Fruit fly (Drosophila melanogaster) whole organism, embryonic: ENCODE results near the gene VGlut.

ENCODE experiments used
- ATbp ChIP-seq: fragments of 200-800 bp; sonication (Bioruptor generic); optimal IDR thresholded peaks from 2 replicates; lab custom pipeline; 2017; ENCODE audit warnings: missing biosample characterization, mild to moderate bottlenecking, missing genetic modification characterization, missing genetic modification reagents
- B-H1 ChIP-seq: fragments of 200-800 bp; sonication (Bioruptor generic); IDR thresholded peaks from 3 replicates; pipeline ENCODE4 v1.3.6; 2022; ENCODE audit warnings: missing biosample characterization, missing genetic modification characterization
- Bteb2 ChIP-seq: fragments of 200-800 bp; sonication (Bioruptor generic); optimal IDR thresholded peaks from 2 replicates; lab custom pipeline; 2016; ENCODE audit warnings: missing biosample characterization, missing genetic modification characterization
- CG10209 ChIP-seq: fragments of 200-800 bp; sonication (Bioruptor generic); optimal IDR thresholded peaks from 3 replicates; lab custom pipeline; 2017; ENCODE audit warnings: missing biosample characterization, mild to moderate bottlenecking, missing genetic modification characterization, missing genetic modification reagents
- CG10543 ChIP-seq: fragments of 200-800 bp; sonication (Bioruptor generic); optimal IDR thresholded peaks from 3 replicates; lab custom pipeline; 2017; ENCODE audit warnings: missing biosample characterization, mild to moderate bottlenecking, missing genetic modification characterization, moderate library complexity
- CG11398 ChIP-seq: fragments of 200-800 bp; sonication (Bioruptor generic); optimal IDR thresholded peaks from 2 replicates; lab custom pipeline; 2016; ENCODE audit warnings: missing biosample characterization, missing genetic modification characterization
- CG12071 ChIP-seq: fragments of 200-800 bp; sonication (Bioruptor generic); optimal IDR thresholded peaks from 3 replicates; lab custom pipeline; 2018; ENCODE audit warnings: missing biosample characterization, mild to moderate bottlenecking, missing genetic modification characterization
- CG13424 ChIP-seq: fragments of 200-800 bp; sonication (Bioruptor generic); optimal IDR thresholded peaks from 2 replicates; lab custom pipeline; 2019; ENCODE audit warnings: missing biosample characterization, mild to moderate bottlenecking, missing genetic modification characterization, moderate library complexity
- CG14050 ChIP-seq: fragments of 200-800 bp; sonication (Bioruptor generic); IDR thresholded peaks from 3 replicates; pipeline ENCODE4 v1.3.6; 2022; ENCODE audit warnings: missing biosample characterization, missing genetic modification characterization
- CG14710 ChIP-seq: fragments of 200-800 bp; sonication (Bioruptor generic); optimal IDR thresholded peaks from 3 replicates; lab custom pipeline; 2019; ENCODE audit warnings: missing biosample characterization, mild to moderate bottlenecking, missing genetic modification characterization, moderate library complexity
- CG1647 ChIP-seq: fragments of 200-800 bp; sonication (Bioruptor generic); optimal IDR thresholded peaks from 3 replicates; lab custom pipeline; 2016; ENCODE audit warnings: missing biosample characterization, missing genetic modification characterization
- CG1792 ChIP-seq: fragments of 200-800 bp; sonication (Bioruptor generic); optimal IDR thresholded peaks from 2 replicates; lab custom pipeline; 2016; ENCODE audit warnings: missing biosample characterization, missing genetic modification characterization
- CG18764 ChIP-seq: fragments of 200-800 bp; sonication (Bioruptor generic); optimal IDR thresholded peaks from 3 replicates; lab custom pipeline; 2016; ENCODE audit warnings: missing biosample characterization, missing genetic modification characterization
- CG2678 ChIP-seq: fragments of 200-800 bp; sonication (Bioruptor generic); optimal IDR thresholded peaks from 3 replicates; lab custom pipeline; 2019; ENCODE audit warnings: missing biosample characterization, mild to moderate bottlenecking, missing genetic modification characterization, moderate library complexity
- CG30431 ChIP-seq: fragments of 200-800 bp; sonication (Bioruptor generic); optimal IDR thresholded peaks from 2 replicates; lab custom pipeline; 2017; ENCODE audit warnings: missing biosample characterization, missing genetic modification characterization
- CG33213 ChIP-seq: fragments of 200-800 bp; sonication (Bioruptor generic); optimal IDR thresholded peaks from 3 replicates; lab custom pipeline; 2016; ENCODE audit warnings: missing biosample characterization, missing genetic modification characterization
- CG3726 ChIP-seq: fragments of 200-800 bp; sonication (Bioruptor generic); IDR thresholded peaks from 3 replicates; pipeline ENCODE4, ENCODE4 v1.3.6; 2022; ENCODE audit warnings: missing biosample characterization, missing genetic modification characterization
- CG4854 ChIP-seq: fragments of 200-800 bp; sonication (Bioruptor generic); optimal IDR thresholded peaks from 2 replicates; lab custom pipeline; 2016; ENCODE audit warnings: missing biosample characterization, missing genetic modification characterization, inconsistent platforms
- CG7928 ChIP-seq: fragments of 200-800 bp; sonication (Bioruptor generic); optimal IDR thresholded peaks from 2 replicates; lab custom pipeline; 2017; ENCODE audit warnings: missing biosample characterization, mild to moderate bottlenecking, missing genetic modification characterization
- CG8388 ChIP-seq: fragments of 200-800 bp; sonication (Bioruptor generic); optimal IDR thresholded peaks from 2 replicates; lab custom pipeline; 2019; ENCODE audit warnings: missing biosample characterization, mild to moderate bottlenecking, missing genetic modification characterization, moderate library complexity
- CG9727 ChIP-seq: fragments of 200-800 bp; sonication (Bioruptor generic); optimal IDR thresholded peaks from 3 replicates; lab custom pipeline; 2017; ENCODE audit warnings: missing biosample characterization, mild to moderate bottlenecking, missing genetic modification characterization
- Chrac-16 ChIP-seq: fragments of 200-800 bp; sonication (Bioruptor generic); optimal IDR thresholded peaks from 3 replicates; lab custom pipeline; 2016; ENCODE audit warnings: missing biosample characterization, missing genetic modification characterization
- D ChIP-seq, 2 experiments: fragments of 200-800 bp in 1 of 2; fragments of >200 bp in 1 of 2; sonication (Bioruptor generic) in 1 of 2; optimal IDR thresholded peaks; 2 replicates in 1 of 2; 3 replicates in 1 of 2; lab custom pipeline; 2017; ENCODE audit warnings: mild to moderate bottlenecking in 1 of 2, missing biosample characterization in 1 of 2, missing genetic modification characterization in 1 of 2, missing genetic modification reagents in 1 of 2
- Dref ChIP-seq: fragments of 200-800 bp; sonication (Bioruptor generic); IDR thresholded peaks from 2 replicates; pipeline ENCODE4 v1.3.6; 2022; ENCODE audit warnings: missing biosample characterization, missing genetic modification characterization
- Eip74EF ChIP-seq, 2 experiments: fragments of 200-800 bp in 1 of 2; fragments of >200 bp in 1 of 2; sonication (Bioruptor generic) in 1 of 2; optimal IDR thresholded peaks; 2 replicates each; lab custom pipeline; 2017 to 2019; ENCODE audit warnings: missing biosample characterization in 2 of 2, missing genetic modification characterization in 2 of 2, mild to moderate bottlenecking in 1 of 2, moderate library complexity in 1 of 2
- Fer1 ChIP-seq: fragments of 200-800 bp; sonication (Bioruptor generic); optimal IDR thresholded peaks from 2 replicates; lab custom pipeline; 2017; ENCODE audit warnings: missing biosample characterization, mild to moderate bottlenecking, missing genetic modification characterization
- Hsf ChIP-seq: fragments of 200-800 bp; sonication (Bioruptor generic); optimal IDR thresholded peaks from 3 replicates; lab custom pipeline; 2016; ENCODE audit warnings: missing biosample characterization, missing genetic modification characterization
- Mad ChIP-seq: fragments of 200-800 bp; sonication (Bioruptor generic); optimal IDR thresholded peaks from 2 replicates; lab custom pipeline; 2016; ENCODE audit warnings: missing biosample characterization, missing genetic modification characterization
- Rfx ChIP-seq: fragments of 200-800 bp; sonication (Bioruptor generic); IDR thresholded peaks from 2 replicates; pipeline ENCODE4 v1.3.6; 2022; ENCODE audit warnings: missing biosample characterization, missing genetic modification characterization
- TFAM ChIP-seq: fragments of 200-800 bp; sonication (Bioruptor generic); optimal IDR thresholded peaks from 2 replicates; lab custom pipeline; 2017; ENCODE audit warnings: missing biosample characterization, missing genetic modification characterization, inconsistent platforms
- bcd ChIP-seq: fragments of 200-800 bp; sonication (Bioruptor generic); optimal IDR thresholded peaks from 2 replicates; lab custom pipeline; 2017; ENCODE audit warnings: missing biosample characterization, mild to moderate bottlenecking, missing genetic modification characterization
- chm ChIP-seq: fragments of 200-800 bp; sonication (Bioruptor generic); IDR thresholded peaks from 2 replicates; pipeline ENCODE4 v1.3.6; 2022; ENCODE audit warnings: missing biosample characterization, missing genetic modification characterization
- ci ChIP-seq: fragments of 200-800 bp; sonication (Bioruptor generic); IDR thresholded peaks from 3 replicates; pipeline ENCODE4 v1.3.6; 2022; ENCODE audit warnings: missing biosample characterization, missing genetic modification characterization
- crol ChIP-seq: fragments of 200-800 bp; sonication (Bioruptor generic); IDR thresholded peaks from 2 replicates; pipeline ENCODE4 v1.3.6; 2022; ENCODE audit warnings: missing biosample characterization, missing genetic modification characterization
- dimm ChIP-seq: fragments of 200-800 bp; sonication (Bioruptor generic); IDR thresholded peaks from 2 replicates; pipeline ENCODE4 v1.3.6; 2022; ENCODE audit warnings: missing biosample characterization, missing genetic modification characterization
- ems ChIP-seq: fragments of 200-800 bp; sonication (Bioruptor generic); optimal IDR thresholded peaks from 3 replicates; lab custom pipeline; 2016; ENCODE audit warnings: missing biosample characterization, missing genetic modification characterization
- exex ChIP-seq: fragments of 200-800 bp; sonication (Bioruptor generic); optimal IDR thresholded peaks from 4 replicates; lab custom pipeline; 2018; ENCODE audit warnings: missing biosample characterization, mild to moderate bottlenecking, missing genetic modification characterization, moderate library complexity
- gfzf ChIP-seq: fragments of 200-800 bp; sonication (Bioruptor generic); optimal IDR thresholded peaks from 2 replicates; lab custom pipeline; 2016; ENCODE audit warnings: missing biosample characterization, mild to moderate bottlenecking, missing genetic modification characterization, moderate library complexity
- gsb-n ChIP-seq: fragments of 200-800 bp; sonication (Bioruptor generic); optimal IDR thresholded peaks from 3 replicates; lab custom pipeline; 2018; ENCODE audit warnings: missing biosample characterization, mild to moderate bottlenecking, missing genetic modification characterization
- hbn ChIP-seq: fragments of 200-800 bp; sonication (Bioruptor generic); IDR thresholded peaks from 2 replicates; pipeline ENCODE4 v1.3.6; 2022; ENCODE audit warnings: missing biosample characterization, missing genetic modification characterization; ENCODE audit not compliant: partially characterized antibody
- hkb ChIP-seq, 2 experiments: fragments of 200-800 bp in 1 of 2; fragments of >200 bp in 1 of 2; sonication (Bioruptor generic) in 1 of 2; IDR thresholded peaks in 1 of 2; optimal IDR thresholded peaks in 1 of 2; 2 replicates each; pipeline versions ENCODE4 v1.3.6 to Lab custom; 2017 to 2022; ENCODE audit warnings: missing biosample characterization in 1 of 2, missing genetic modification characterization in 1 of 2
- jigr1 ChIP-seq: fragments of 200-800 bp; sonication (Bioruptor generic); IDR thresholded peaks from 3 replicates; pipeline ENCODE4 v1.3.6; 2022; ENCODE audit warnings: missing biosample characterization, missing genetic modification characterization
- lilli ChIP-seq: fragments of 200-800 bp; sonication (Bioruptor generic); optimal IDR thresholded peaks from 3 replicates; lab custom pipeline; 2016; ENCODE audit warnings: missing biosample characterization, missing genetic modification characterization
- p53 ChIP-seq: fragments of 200-800 bp; sonication (Bioruptor generic); optimal IDR thresholded peaks from 2 replicates; lab custom pipeline; 2016; ENCODE audit warnings: missing biosample characterization, missing genetic modification characterization
- sd ChIP-seq: fragments of 200-800 bp; sonication (Bioruptor generic); optimal IDR thresholded peaks from 3 replicates; lab custom pipeline; 2018; ENCODE audit warnings: missing biosample characterization, mild to moderate bottlenecking, missing genetic modification characterization, moderate library complexity
- so ChIP-seq: fragments of 200-800 bp; sonication (Bioruptor generic); IDR thresholded peaks from 3 replicates; pipeline ENCODE4 v1.3.6; 2022; ENCODE audit warnings: missing biosample characterization, missing genetic modification characterization
- sqz ChIP-seq: fragments of 200-800 bp; sonication (Bioruptor generic); optimal IDR thresholded peaks from 3 replicates; lab custom pipeline; 2018; ENCODE audit warnings: missing biosample characterization, mild to moderate bottlenecking, missing genetic modification characterization
- stwl ChIP-seq: fragments of 200-800 bp; sonication (Bioruptor generic); optimal IDR thresholded peaks from 3 replicates; lab custom pipeline; 2018; ENCODE audit warnings: missing biosample characterization, mild to moderate bottlenecking, missing genetic modification characterization, moderate library complexity
- tio ChIP-seq: fragments of 200-800 bp; sonication (Bioruptor generic); optimal IDR thresholded peaks from 2 replicates; lab custom pipeline; 2017; ENCODE audit warnings: missing biosample characterization, missing genetic modification characterization, inconsistent platforms
- wor ChIP-seq: fragments of 200-800 bp; sonication (Bioruptor generic); IDR thresholded peaks from 2 replicates; pipeline ENCODE4 v1.3.6; 2022; ENCODE audit warnings: missing biosample characterization, missing genetic modification characterization

The VGlut gene

dm6 chr2L:2380805-2381204 lies 19.3 kb upstream of the VGlut start, which contains the start of gene Eogt (continued):
- TF ChIP-seq CG10543 (GFP tag; lab: Kevin White, UChicago) (peak; percentile 44), TFAM (GFP tag; lab: Kevin White, UChicago) (peak; percentile 41), sd (peak; percentile 95), so (GFP tag; lab: Robert Waterston, UW) (peak; percentile 94), D (optimal IDR thresholded peaks at IDR 0.05; lab: Kevin White, UChicago) (no peak), D (GFP tag; optimal IDR thresholded peaks at IDR 0.05; lab: Kevin White, UChicago) (peak; percentile 85), CG18764 (peak; percentile 82), Mad (GFP tag; lab: Kevin White, UChicago) (peak; percentile 71), Fer1 (peak; percentile 83), CG2678 (tag; lab: Kevin White, UChicago) (peak; percentile 92), ATbp (GFP tag; lab: Kevin White, UChicago) (peak; percentile 89), dimm (peak; percentile 93), bcd (GFP tag; lab: Kevin White, UChicago) (peak; percentile 96), CG33213 (GFP tag; lab: Kevin White, UChicago) (peak; percentile 48), CG8388 (GFP tag; lab: Kevin White, UChicago) (peak; percentile 94), sqz (GFP tag; lab: Kevin White, UChicago) (no peak), exex (tag; lab: Kevin White, UChicago) (peak; percentile 45), CG10209 (peak; percentile 94), stwl (tag; lab: Kevin White, UChicago) (peak; percentile 72), gfzf (peak; percentile 62), tio (GFP tag; lab: Kevin White, UChicago) (peak; percentile 88), hbn (GFP tag; lab: Robert Waterston, UW) (no peak), p53 (peak; percentile 23), CG11398 (GFP tag; lab: Kevin White, UChicago) (no peak), CG1647 (peak; percentile 65), hkb (optimal IDR thresholded peaks at IDR 0.05; lab: Kevin White, UChicago) (no peak), hkb (GFP tag; IDR thresholded peaks at IDR 0.05; lab: Robert Waterston, UW) (peak; percentile 96), ems (GFP tag; lab: Kevin White, UChicago) (peak; percentile 80), CG14050 (GFP tag; lab: Robert Waterston, UW) (peak; percentile 94), lilli (GFP tag; lab: Kevin White, UChicago) (peak; percentile 92), Hsf (GFP tag; lab: Kevin White, UChicago) (peak; percentile 92), Bteb2 (GFP tag; lab: Kevin White, UChicago) (peak; percentile 63), CG12071 (GFP tag; lab: Kevin White, UChicago) (peak; percentile 56), CG14710 (tag; lab: Kevin White, UChicago) (peak; percentile 93), CG30431 (GFP tag; lab: Kevin White, UChicago) (peak; percentile 93), Rfx (GFP tag; lab: Robert Waterston, UW) (peak; percentile 97), jigr1 (GFP tag; lab: Robert Waterston, UW) (peak; percentile 95), CG3726 (GFP tag; lab: Robert Waterston, UW) (peak; percentile 95), Dref (GFP tag; lab: Robert Waterston, UW) (peak; percentile 39), CG4854 (peak; percentile 71), gsb-n (tag; lab: Kevin White, UChicago) (peak; percentile 94), Chrac-16 (GFP tag; lab: Kevin White, UChicago) (peak; percentile 93), chm (GFP tag; lab: Robert Waterston, UW) (peak; percentile 98), wor (peak; percentile 96), CG7928 (GFP tag; lab: Kevin White, UChicago) (peak; percentile 59), CG1792 (GFP tag; lab: Kevin White, UChicago) (peak; percentile 27), crol (peak; percentile 54; the same call in 1 of the 2 replicates), CG13424 (tag; lab: Kevin White, UChicago) (peak; percentile 95), ci (GFP tag; lab: Robert Waterston, UW) (peak; percentile 98), Eip74EF (GFP tag; optimal IDR thresholded peaks at IDR 0.05; lab: Kevin White, UChicago) (peak in 1 of 2 experiments; percentile 72), B-H1 (GFP tag; lab: Robert Waterston, UW) (peak; percentile 96), CG9727 (peak; percentile 93)
